Fruit fly (Drosophila melanogaster): ENCODE measurements around the gene Taf9.
A peak's percentile ranks its signal among the peaks of the same experiment; 100 is the strongest.

The Taf9 gene

dm6 chrX:17826807-17827703, 14.9 kb upstream of the Taf9 start, which contains the start of gene Socs16D (continued):
- TF ChIP-seq tll (GFP tag; optimal IDR thresholded peaks at IDR 0.05), result peak in 1 of 2 experiments; percentile 12
- TF ChIP-seq CG1647 (GFP tag; optimal IDR thresholded peaks at IDR 0.05), result no peak
- no peak for TF ChIP-seq Ravus (GFP tag; IDR thresholded peaks at IDR 0.05)
- peak; percentile 5 for TF ChIP-seq CTCF (GFP tag; optimal IDR thresholded peaks at IDR 0.05)
- no peak for TF ChIP-seq CG10321 (GFP tag; IDR thresholded peaks at IDR 0.05)
- TF ChIP-seq ewg (GFP tag; optimal IDR thresholded peaks at IDR 0.05), result no peak
- peak; percentile 95 for TF ChIP-seq Dref (GFP tag; IDR thresholded peaks at IDR 0.05)
- TF ChIP-seq fd3F (GFP tag; optimal IDR thresholded peaks at IDR 0.05), result no peak
- peak; percentile 95 for TF ChIP-seq CG2129 (GFP tag; IDR thresholded peaks at IDR 0.05; ENCODE audit: partially characterized antibody)
- TF ChIP-seq CG4282 (GFP tag; optimal IDR thresholded peaks at IDR 0.05), result peak; percentile 3
- no peak for TF ChIP-seq usp (GFP tag; optimal IDR thresholded peaks at IDR 0.05)
- peak; percentile 24 for TF ChIP-seq CG4328 (GFP tag; optimal IDR thresholded peaks at IDR 0.05)
- TF ChIP-seq GATAe (GFP tag; conservative IDR thresholded peaks at IDR 0.05), result no peak
- TF ChIP-seq CG17912 (GFP tag; optimal IDR thresholded peaks at IDR 0.05), result no peak
- peak; percentile 62 for TF ChIP-seq zen (tag; optimal IDR thresholded peaks at IDR 0.05)
- TF ChIP-seq Adf1 (GFP tag; IDR thresholded peaks at IDR 0.05), result no peak
- TF ChIP-seq CG32767 (GFP tag; IDR thresholded peaks at IDR 0.05), result no peak
- TF ChIP-seq Mes4 (GFP tag; optimal IDR thresholded peaks at IDR 0.05), result no peak
- peak; percentile 37 for TF ChIP-seq CG3163 (GFP tag; optimal IDR thresholded peaks at IDR 0.05)
- TF ChIP-seq CG7928 (GFP tag; optimal IDR thresholded peaks at IDR 0.05), result no peak
- TF ChIP-seq CG12236 (GFP tag; optimal IDR thresholded peaks at IDR 0.05), result peak; percentile 39
- TF ChIP-seq btn (GFP tag; optimal IDR thresholded peaks at IDR 0.05), result no peak
- no peak for TF ChIP-seq dan (GFP tag; IDR thresholded peaks at IDR 0.05)
- TF ChIP-seq Doc3 (GFP tag; IDR thresholded peaks at IDR 0.05; ENCODE audit: partially characterized antibody), result peak; percentile 93
- no peak for TF ChIP-seq cas (GFP tag; IDR thresholded peaks at IDR 0.05)
- peak; percentile 99 for TF ChIP-seq Bgb (GFP tag; IDR thresholded peaks at IDR 0.05; ENCODE audit: partially characterized antibody)
- TF ChIP-seq CG5245 (GFP tag; optimal IDR thresholded peaks at IDR 0.05), result no peak
- no peak for TF ChIP-seq dysf (GFP tag; IDR thresholded peaks at IDR 0.05)
- peak; percentile 98 for TF ChIP-seq chinmo (GFP tag; IDR thresholded peaks at IDR 0.05; ENCODE audit: partially characterized antibody)
- no peak for TF ChIP-seq sim (GFP tag; IDR thresholded peaks at IDR 0.05)
- TF ChIP-seq Gug (GFP tag; IDR thresholded peaks at IDR 0.05), result peak; percentile 70; the same call in 2 of the 4 replicates
- TF ChIP-seq slp2 (GFP tag; optimal IDR thresholded peaks at IDR 0.05), result no peak
- TF ChIP-seq en (GFP tag; optimal IDR thresholded peaks at IDR 0.05), result no peak
- no peak for TF ChIP-seq TFAM (GFP tag; optimal IDR thresholded peaks at IDR 0.05)
- TF ChIP-seq zen2 (GFP tag; IDR thresholded peaks at IDR 0.05; ENCODE audit: partially characterized antibody), result peak; percentile 96
- TF ChIP-seq Neu2 (GFP tag; optimal IDR thresholded peaks at IDR 0.05; ENCODE audit: borderline replicate concordance), result no peak
- TF ChIP-seq pita (GFP tag; optimal IDR thresholded peaks at IDR 0.05), result peak; percentile 13
- TF ChIP-seq CG6654 (GFP tag; optimal IDR thresholded peaks at IDR 0.05), result no peak
- TF ChIP-seq CG17328 (GFP tag; IDR thresholded peaks at IDR 0.05), result 0 out of 2 replicates have a peak, but pooled peaks have one; percentile 21
- peak; percentile 66 for TF ChIP-seq CG13624 (GFP tag; optimal IDR thresholded peaks at IDR 0.05)
- TF ChIP-seq Nf-YA (GFP tag; IDR thresholded peaks at IDR 0.05), result no peak
- no peak for TF ChIP-seq al (GFP tag; IDR thresholded peaks at IDR 0.05)
- no peak for TF ChIP-seq CG7372 (GFP tag; IDR thresholded peaks at IDR 0.05)
- peak; percentile 32 for TF ChIP-seq CG9727 (GFP tag; optimal IDR thresholded peaks at IDR 0.05)
- peak; percentile 23; the same call in 1 of the 3 replicates for TF ChIP-seq so (GFP tag; IDR thresholded peaks at IDR 0.05)
- no peak for TF ChIP-seq CG18764 (GFP tag; optimal IDR thresholded peaks at IDR 0.05)
- no peak for TF ChIP-seq dmrt11E (tag; optimal IDR thresholded peaks at IDR 0.05)
- TF ChIP-seq Meics (GFP tag; optimal IDR thresholded peaks at IDR 0.05), result peak; percentile 25
- no peak for TF ChIP-seq pan (optimal IDR thresholded peaks at IDR 0.05)
- peak in 1 of 2 experiments; percentile 29 for TF ChIP-seq pan (GFP tag; optimal IDR thresholded peaks at IDR 0.05 in 1 of 2, IDR thresholded peaks at IDR 0.05 in 1 of 2)

All from whole organism, embryonic.